Worm (Caenorhabditis elegans) whole organism, L2 larva: ENCODE data around the gene C18D11.1.

Experiments
- R02D3.7 ChIP-seq: fragments of 150-350 bp; optimal IDR thresholded peaks from 2 replicates; lab custom pipeline; 2014; ENCODE audit warnings: missing biosample characterization, missing genetic modification characterization
- elt-1 ChIP-seq: fragments of 150-350 bp; optimal IDR thresholded peaks from 2 replicates; lab custom pipeline; 2014; ENCODE audit warnings: missing biosample characterization, missing genetic modification characterization
- lin-13 ChIP-seq: fragments of 150-350 bp; optimal IDR thresholded peaks from 2 replicates; lab custom pipeline; 2014; ENCODE audit warnings: missing biosample characterization, missing genetic modification reagents, missing genetic modification characterization
- skn-1 ChIP-seq: sonication (generic microtip); optimal IDR thresholded peaks from 2 replicates; lab custom pipeline; 2017; ENCODE audit warnings: missing biosample characterization, missing genetic modification characterization
- snpc-4 ChIP-seq: fragments of 150-350 bp; optimal IDR thresholded peaks from 2 replicates; lab custom pipeline; 2014; ENCODE audit warnings: missing biosample characterization, missing genetic modification characterization
- unc-39 ChIP-seq: fragments of 150-350 bp; optimal IDR thresholded peaks from 2 replicates; lab custom pipeline; 2014; ENCODE audit warnings: missing biosample characterization, missing genetic modification characterization
- unc-62 ChIP-seq: fragments of 150-350 bp; optimal IDR thresholded peaks from 2 replicates; lab custom pipeline; 2014; ENCODE audit warnings: missing biosample characterization, missing genetic modification reagents, missing genetic modification characterization
- ztf-11 ChIP-seq: sonication (generic microtip); optimal IDR thresholded peaks from 2 replicates; lab custom pipeline; 2017; ENCODE audit warnings: missing biosample characterization, missing genetic modification characterization

DNA sequence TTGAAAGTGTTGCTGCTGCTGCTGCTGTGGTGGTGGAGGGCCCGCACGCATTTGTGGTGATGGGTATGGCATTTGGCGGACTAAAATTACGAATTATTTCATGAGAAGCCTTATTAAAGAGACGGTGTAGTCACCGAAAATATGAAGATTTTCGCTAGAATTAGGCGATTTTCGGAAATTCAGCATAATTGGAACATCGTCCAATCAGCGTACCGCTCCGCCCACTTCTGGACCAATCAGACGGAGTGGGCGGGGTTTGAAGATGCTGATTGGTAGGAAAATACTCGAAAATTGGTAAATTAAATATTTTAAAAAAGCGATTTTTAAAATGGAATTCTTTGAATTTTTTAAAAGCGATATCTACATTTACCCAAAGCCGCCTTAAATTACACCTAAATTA, 49.8 kb downstream of the C18D11.1 start:
- TF ChIP-seq unc-39 (tag; lab: Kevin White, UChicago): no peak
- TF ChIP-seq R02D3.7: no peak
- no peak for TF ChIP-seq skn-1
- TF ChIP-seq ztf-11 (tag; lab: Kevin White, UChicago): no peak
- no peak for TF ChIP-seq lin-13
- TF ChIP-seq elt-1 (tag; lab: Kevin White, UChicago): no peak
- no peak for TF ChIP-seq snpc-4 (tag; lab: Kevin White, UChicago)
- no peak for TF ChIP-seq unc-62 (GFP tag; lab: Kevin White, UChicago)
